Worm (Caenorhabditis elegans) whole organism, L3 larva: ENCODE results near the gene ZC116.5.

Experiments
- R02D3.7 ChIP-seq: fragments of 150-350 bp; optimal IDR thresholded peaks from 2 replicates; lab custom pipeline; 2014; ENCODE audit warnings: missing biosample characterization, missing genetic modification characterization
- ZK546.5 ChIP-seq: sonication (generic microtip); optimal IDR thresholded peaks from 2 replicates; lab custom pipeline; 2017; ENCODE audit warnings: missing biosample characterization, missing genetic modification characterization
- aly-2 ChIP-seq: fragments of 150-350 bp; optimal IDR thresholded peaks from 2 replicates; lab custom pipeline; 2014; ENCODE audit warnings: missing biosample characterization, missing genetic modification characterization
- ama-1 ChIP-seq: fragments of 150-350 bp; optimal IDR thresholded peaks from 2 replicates; lab custom pipeline; 2018
- ceh-28 ChIP-seq: fragments of 150-350 bp; optimal IDR thresholded peaks from 2 replicates; lab custom pipeline; 2014; ENCODE audit warnings: missing biosample characterization, missing genetic modification reagents, missing genetic modification characterization
- ceh-9 ChIP-seq: sonication (generic microtip); optimal IDR thresholded peaks from 2 replicates; lab custom pipeline; 2018; ENCODE audit warnings: missing biosample characterization, missing genetic modification characterization
- daf-12 ChIP-seq: fragments of 150-350 bp; optimal IDR thresholded peaks from 2 replicates; lab custom pipeline; 2014; ENCODE audit warnings: missing biosample characterization, missing genetic modification reagents, missing genetic modification characterization
- egl-27 ChIP-seq: sonication (generic microtip); optimal IDR thresholded peaks from 4 replicates; lab custom pipeline; 2017; ENCODE audit warnings: missing biosample characterization, missing genetic modification reagents, missing genetic modification characterization
- egl-5 ChIP-seq: fragments of 150-350 bp; optimal IDR thresholded peaks from 2 replicates; lab custom pipeline; 2017; ENCODE audit warnings: missing biosample characterization, missing genetic modification reagents, missing genetic modification characterization, inconsistent platforms
- elt-1 ChIP-seq: fragments of 150-350 bp; optimal IDR thresholded peaks from 2 replicates; lab custom pipeline; 2014; ENCODE audit warnings: missing biosample characterization, missing genetic modification characterization
- elt-2 ChIP-seq: sonication (generic microtip); optimal IDR thresholded peaks from 2 replicates; lab custom pipeline; 2016; ENCODE audit warnings: missing genetic modification reagents, mild to moderate bottlenecking, missing genetic modification characterization, missing compliant biosample characterization
- elt-3 ChIP-seq, 3 experiments: fragments of 150-350 bp in 1 of 3; sonication (generic microtip) in 2 of 3; optimal IDR thresholded peaks; 2 replicates in 2 of 3; 4 replicates in 1 of 3; lab custom pipeline; 2014 to 2017; ENCODE audit warnings: missing biosample characterization in 3 of 3, missing genetic modification characterization in 3 of 3
- eor-1 ChIP-seq, 2 experiments: fragments of 150-350 bp; optimal IDR thresholded peaks; 2 replicates each; lab custom pipeline; 2014 to 2018; ENCODE audit warnings: missing biosample characterization in 2 of 2, missing genetic modification characterization in 2 of 2
- fos-1 ChIP-seq: fragments of 150-350 bp; optimal IDR thresholded peaks from 2 replicates; lab custom pipeline; 2014; ENCODE audit warnings: missing biosample characterization, missing genetic modification characterization
- jun-1 ChIP-seq: fragments of 150-350 bp; optimal IDR thresholded peaks from 2 replicates; lab custom pipeline; 2014; ENCODE audit warnings: missing biosample characterization, missing genetic modification reagents, missing genetic modification characterization
- lin-15B ChIP-seq: fragments of 150-350 bp; optimal IDR thresholded peaks from 2 replicates; lab custom pipeline; 2014; ENCODE audit warnings: missing biosample characterization, missing genetic modification characterization
- lsy-12 ChIP-seq: sonication (generic microtip); optimal IDR thresholded peaks from 2 replicates; lab custom pipeline; 2016; ENCODE audit warnings: mild to moderate bottlenecking, missing genetic modification characterization, missing compliant biosample characterization
- mdl-1 ChIP-seq: fragments of 150-350 bp; optimal IDR thresholded peaks from 2 replicates; lab custom pipeline; 2014; ENCODE audit warnings: missing biosample characterization, missing genetic modification characterization
- mml-1 ChIP-seq: fragments of 150-350 bp; sonication (generic microtip); optimal IDR thresholded peaks from 3 replicates; lab custom pipeline; 2014; ENCODE audit warnings: missing biosample characterization, missing genetic modification characterization
- nfya-1 ChIP-seq: sonication (generic microtip); optimal IDR thresholded peaks from 2 replicates; lab custom pipeline; 2017; ENCODE audit warnings: missing genetic modification characterization, mild to moderate bottlenecking, missing compliant biosample characterization, antibody characterized with exemption, moderate library complexity; ENCODE audit not compliant: insufficient read depth
- nhr-23 ChIP-seq: fragments of 150-350 bp; optimal IDR thresholded peaks from 2 replicates; lab custom pipeline; 2014; ENCODE audit warnings: missing biosample characterization, missing genetic modification reagents, missing genetic modification characterization
- nhr-25 ChIP-seq: sonication (generic microtip); optimal IDR thresholded peaks from 2 replicates; lab custom pipeline; 2017; ENCODE audit warnings: missing biosample characterization, missing genetic modification characterization
- nhr-43 ChIP-seq: sonication (generic microtip); optimal IDR thresholded peaks from 2 replicates; lab custom pipeline; 2016; ENCODE audit warnings: mild to moderate bottlenecking, missing genetic modification characterization, missing compliant biosample characterization; ENCODE audit not compliant: poor library complexity, severe bottlenecking
- nhr-67 ChIP-seq: fragments of 150-350 bp; optimal IDR thresholded peaks from 2 replicates; lab custom pipeline; 2014; ENCODE audit warnings: missing biosample characterization, missing genetic modification characterization
- pha-4 ChIP-seq: fragments of 150-350 bp; optimal IDR thresholded peaks from 2 replicates; lab custom pipeline; 2014; ENCODE audit warnings: missing biosample characterization, missing genetic modification reagents, missing genetic modification characterization
- pqm-1 ChIP-seq: fragments of 150-350 bp; optimal IDR thresholded peaks from 2 replicates; lab custom pipeline; 2017; ENCODE audit warnings: missing biosample characterization, missing genetic modification characterization, inconsistent platforms
- tbx-2 ChIP-seq: sonication (generic microtip); optimal IDR thresholded peaks from 2 replicates; lab custom pipeline; 2016; ENCODE audit warnings: mild to moderate bottlenecking, missing genetic modification characterization, missing compliant biosample characterization
- ztf-4 ChIP-seq: fragments of 150-350 bp; optimal IDR thresholded peaks from 2 replicates; lab custom pipeline; 2014; ENCODE audit warnings: missing biosample characterization, missing genetic modification characterization

Gene ZC116.5

ce11 chrV:12640384-12640783, 31.6 kb upstream of the ZC116.5 start, which contains the start of gene gpa-8:
Gene gpa-8 (minus strand): TSS chrV:12640484.
- TF ChIP-seq ZK546.5 (tag; lab: Kevin White, UChicago) (no peak), lin-15B (tag; lab: Kevin White, UChicago) (no peak)

- peak; percentile 40 for TF ChIP-seq pha-4
- TF ChIP-seq nhr-23, result peak; percentile 16
- TF ChIP-seq elt-2 (tag; lab: Kevin White, UChicago), result peak; percentile 92
- TF ChIP-seq pqm-1, result peak; percentile 72
- TF ChIP-seq elt-3 (tag; optimal IDR thresholded peaks at IDR 0.05; lab: Kevin White, UChicago), result no peak
- TF ChIP-seq nhr-43, result peak; percentile 54
- no peak for TF ChIP-seq ama-1
- TF ChIP-seq, all 47 proteins: peak for 5
Measured at ce11 chrV:12637764-12638502, 29.2 kb upstream of the ZC116.5 start.

DNA sequence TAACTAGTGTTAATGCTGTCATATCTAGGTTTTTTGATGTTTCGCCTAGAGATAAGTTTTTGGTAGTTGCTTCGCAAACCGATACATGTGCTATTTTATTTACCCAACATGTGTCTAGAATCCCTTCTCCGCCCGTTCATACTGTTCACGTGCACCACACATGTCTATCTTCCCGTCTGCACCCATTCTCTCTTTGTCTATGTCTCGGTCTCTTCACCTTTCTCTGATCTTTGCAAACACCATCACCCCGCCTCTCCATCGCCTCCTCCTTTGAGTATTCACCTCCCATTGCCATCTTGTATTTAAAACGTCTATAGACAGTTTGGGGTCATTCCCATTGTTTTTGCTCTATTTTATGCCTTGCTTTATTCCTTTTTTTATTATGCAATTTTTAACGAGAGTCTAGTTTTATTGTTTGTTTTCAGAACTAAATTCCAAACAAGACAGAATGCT, 28.5 kb upstream of the ZC116.5 start, which contains the start of gene F56H9.2:
Gene F56H9.2, plus strand, starts transcription at position 426 of the 453 bp plus-strand sequence.
- TF ChIP-seq nhr-43 (peak; percentile 89), jun-1 (tag; lab: Kevin White, UChicago) (peak; percentile 62), ceh-28 (tag; lab: Kevin White, UChicago) (peak; percentile 61), mdl-1 (tag; lab: Kevin White, UChicago) (peak; percentile 72), tbx-2 (tag; lab: Kevin White, UChicago) (peak; percentile 11), nhr-23 (peak; percentile 71), nhr-25 (tag; lab: Kevin White, UChicago) (peak; percentile 93), ama-1 (peak; percentile 8), elt-1 (tag; lab: Kevin White, UChicago) (peak; percentile 19), mml-1 (tag; lab: Kevin White, UChicago) (peak; percentile 96), elt-2 (tag; lab: Kevin White, UChicago) (peak; percentile 85), ztf-4 (no peak), aly-2 (tag; lab: Kevin White, UChicago) (no peak), pha-4 (peak; percentile 90), egl-27 (peak; percentile 74), eor-1 (tag; optimal IDR thresholded peaks at IDR 0.05; lab: Kevin White, UChicago) (no peak), fos-1 (no peak), nfya-1 (tag; lab: Kevin White, UChicago) (peak; percentile 64), R02D3.7 (tag; lab: Kevin White, UChicago) (peak; percentile 27), lsy-12 (tag; lab: Kevin White, UChicago) (no peak), pqm-1 (peak; percentile 71)

DNA sequence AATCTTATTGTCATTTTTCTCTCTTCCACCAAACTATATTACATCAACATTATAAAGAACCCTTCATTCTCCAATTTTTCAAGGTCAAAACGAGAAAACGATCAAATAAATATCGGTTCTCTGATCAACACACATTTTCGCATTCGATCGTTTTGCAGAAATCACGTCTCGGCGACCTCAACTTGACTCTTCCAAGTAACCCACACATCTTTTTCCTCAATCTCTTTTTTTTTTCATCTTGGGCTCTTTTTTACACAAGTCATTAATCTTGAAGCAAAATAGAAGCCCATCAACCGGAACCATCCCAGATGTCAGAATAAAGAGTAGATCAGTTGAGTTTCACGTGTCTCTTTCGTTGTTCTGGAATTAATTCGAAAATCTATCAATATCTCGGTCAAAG, 27.5 kb upstream of the ZC116.5 start:
- peak; percentile 63 for TF ChIP-seq nhr-25 (tag; lab: Kevin White, UChicago)
- no peak for TF ChIP-seq nhr-67 (tag; lab: Kevin White, UChicago)
- TF ChIP-seq egl-5 (tag; lab: Kevin White, UChicago), result peak; percentile 2
- no peak for TF ChIP-seq ceh-9 (tag; lab: Kevin White, UChicago)
- no peak for TF ChIP-seq pqm-1
- no peak for TF ChIP-seq eor-1 (tag; optimal IDR thresholded peaks at IDR 0.05; lab: Kevin White, UChicago)

- peak; percentile 43 for TF ChIP-seq elt-2 (tag; lab: Kevin White, UChicago)
- peak; percentile 94 for TF ChIP-seq pha-4
- no peak for TF ChIP-seq lin-15B (tag; lab: Kevin White, UChicago)
- TF ChIP-seq mdl-1 (tag; lab: Kevin White, UChicago), result no peak
- TF ChIP-seq nhr-43, result peak; percentile 23
- peak; percentile 40 for TF ChIP-seq nhr-25 (tag; lab: Kevin White, UChicago)
- TF ChIP-seq ama-1, result no peak
- peak; percentile 63 for TF ChIP-seq jun-1 (tag; lab: Kevin White, UChicago)
- TF ChIP-seq pqm-1, result peak; percentile 62
- TF ChIP-seq eor-1 (tag; optimal IDR thresholded peaks at IDR 0.05; lab: Kevin White, UChicago), result no peak
Measured at ce11 chrV:12635218-12635617, 26.5 kb upstream of the ZC116.5 start.

- TF ChIP-seq egl-5 (tag; lab: Kevin White, UChicago) (peak; percentile 32), mml-1 (tag; lab: Kevin White, UChicago) (peak; percentile 76), daf-12 (tag; lab: Kevin White, UChicago) (no peak)
Measured at ce11 chrV:12634746-12635145, 26.0 kb upstream of the ZC116.5 start.
